Fruit fly (Drosophila melanogaster): ENCODE measurements around the gene CG6441.

DNA sequence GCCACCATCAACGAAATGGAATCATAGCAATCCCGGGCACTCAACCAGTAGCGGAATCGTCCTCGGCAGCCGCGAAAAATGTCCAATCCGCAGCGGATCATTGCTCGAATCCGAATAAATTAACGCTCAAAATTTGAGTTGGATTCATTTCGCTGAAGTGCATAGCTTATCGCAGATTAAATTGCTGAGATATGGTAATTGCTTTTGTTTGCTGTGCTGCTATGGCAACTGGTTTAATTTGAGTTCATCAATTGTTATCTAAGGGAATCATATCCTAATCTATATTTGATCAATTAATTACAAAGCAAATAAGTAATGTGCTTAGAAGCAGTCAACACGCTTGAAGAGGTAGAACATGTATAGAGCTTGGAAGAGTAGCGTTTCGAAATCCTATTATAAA, 12.4 kb upstream of the CG6441 start, which contains the start of gene Gr28b:
- TF ChIP-seq psq (optimal IDR thresholded peaks at IDR 0.05) (no peak), h (optimal IDR thresholded peaks at IDR 0.05) (no peak), Myc (optimal IDR thresholded peaks at IDR 0.05) (no peak), ttk (optimal IDR thresholded peaks at IDR 0.05) (no peak), Sin3A (optimal IDR thresholded peaks at IDR 0.05) (no peak), insv (optimal IDR thresholded peaks at IDR 0.05) (no peak)

Data from Kc167 (cell line).